Worm (Caenorhabditis elegans) whole organism, L2 larva: ENCODE data around the gene C18B2.5.

Source experiments
- C34F6.9 ChIP-seq: fragments of 150-350 bp; optimal IDR thresholded peaks from 2 replicates; lab custom pipeline; 2014; ENCODE audit warnings: missing biosample characterization, missing genetic modification characterization
- F13H6.1 ChIP-seq: sonication (generic microtip); optimal IDR thresholded peaks from 2 replicates; lab custom pipeline; 2016; ENCODE audit warnings: missing genetic modification characterization, missing compliant biosample characterization
- R02D3.7 ChIP-seq: fragments of 150-350 bp; optimal IDR thresholded peaks from 2 replicates; lab custom pipeline; 2014; ENCODE audit warnings: missing biosample characterization, missing genetic modification characterization
- Y55F3AM.14 ChIP-seq: fragments of 200-800 bp; sonication (Bioruptor generic); optimal IDR thresholded peaks from 2 replicates; lab custom pipeline; 2018; ENCODE audit warnings: mild to moderate bottlenecking, missing genetic modification characterization, missing compliant biosample characterization
- alr-1 ChIP-seq: fragments of 150-350 bp; optimal IDR thresholded peaks from 2 replicates; lab custom pipeline; 2014; ENCODE audit warnings: missing biosample characterization, missing genetic modification characterization
- aly-2 ChIP-seq: fragments of 150-350 bp; optimal IDR thresholded peaks from 2 replicates; lab custom pipeline; 2014; ENCODE audit warnings: missing biosample characterization, missing genetic modification characterization
- ama-1 ChIP-seq: fragments of 150-350 bp; optimal IDR thresholded peaks from 2 replicates; lab custom pipeline; 2018; ENCODE audit warnings: inconsistent platforms
- blmp-1 ChIP-seq: sonication (generic microtip); optimal IDR thresholded peaks from 2 replicates; lab custom pipeline; 2017; ENCODE audit warnings: missing genetic modification characterization, mild to moderate bottlenecking, missing compliant biosample characterization, antibody characterized with exemption, moderate library complexity; ENCODE audit not compliant: insufficient read depth
- ceh-16 ChIP-seq: fragments of 150-350 bp; optimal IDR thresholded peaks from 2 replicates; lab custom pipeline; 2014; ENCODE audit warnings: missing biosample characterization, missing genetic modification characterization
- ceh-82 ChIP-seq: fragments of 150-350 bp; optimal IDR thresholded peaks from 2 replicates; lab custom pipeline; 2014; ENCODE audit warnings: missing biosample characterization, missing genetic modification characterization
- crh-2 ChIP-seq: sonication (generic microtip); optimal IDR thresholded peaks from 2 replicates; lab custom pipeline; 2017; ENCODE audit warnings: missing biosample characterization, missing genetic modification characterization
- dmd-4 ChIP-seq: sonication (generic microtip); optimal IDR thresholded peaks from 2 replicates; lab custom pipeline; 2017; ENCODE audit warnings: missing biosample characterization, missing genetic modification characterization
- egl-27 ChIP-seq: sonication (generic microtip); optimal IDR thresholded peaks from 3 replicates; lab custom pipeline; 2017; ENCODE audit warnings: missing biosample characterization, missing genetic modification reagents, missing genetic modification characterization
- elt-1 ChIP-seq: fragments of 150-350 bp; optimal IDR thresholded peaks from 2 replicates; lab custom pipeline; 2014; ENCODE audit warnings: missing biosample characterization, missing genetic modification characterization
- elt-3 ChIP-seq: sonication (generic microtip); optimal IDR thresholded peaks from 2 replicates; lab custom pipeline; 2017; ENCODE audit warnings: missing biosample characterization, missing genetic modification characterization
- fos-1 ChIP-seq: fragments of 150-350 bp; optimal IDR thresholded peaks from 2 replicates; lab custom pipeline; 2014; ENCODE audit warnings: missing biosample characterization, missing genetic modification characterization
- gmeb-1 ChIP-seq: fragments of 150-350 bp; optimal IDR thresholded peaks from 2 replicates; lab custom pipeline; 2014; ENCODE audit warnings: missing biosample characterization, missing genetic modification characterization
- lin-11 ChIP-seq: fragments of 150-350 bp; sonication (generic microtip); optimal IDR thresholded peaks from 2 replicates; lab custom pipeline; 2014; ENCODE audit warnings: missing biosample characterization, missing genetic modification characterization, inconsistent platforms, mixed read lengths
- lin-13 ChIP-seq: fragments of 150-350 bp; optimal IDR thresholded peaks from 2 replicates; lab custom pipeline; 2014; ENCODE audit warnings: missing biosample characterization, missing genetic modification reagents, missing genetic modification characterization
- lin-39 ChIP-seq: fragments of 150-350 bp; optimal IDR thresholded peaks from 2 replicates; lab custom pipeline; 2014; ENCODE audit warnings: missing biosample characterization, missing genetic modification reagents, missing genetic modification characterization
- lsy-2 ChIP-seq, 2 experiments: fragments of 150-350 bp in 1 of 2; sonication (generic microtip) in 1 of 2; optimal IDR thresholded peaks; 2 replicates each; lab custom pipeline; 2014 to 2017; ENCODE audit warnings: missing biosample characterization in 2 of 2, missing genetic modification characterization in 2 of 2
- mab-5 ChIP-seq: fragments of 150-350 bp; optimal IDR thresholded peaks from 2 replicates; lab custom pipeline; 2014; ENCODE audit warnings: missing biosample characterization, missing genetic modification characterization
- mdl-1 ChIP-seq, 2 experiments: fragments of 150-350 bp in 1 of 2; sonication (generic microtip) in 1 of 2; optimal IDR thresholded peaks; 2 replicates each; lab custom pipeline; 2017; ENCODE audit warnings: missing biosample characterization in 2 of 2, missing genetic modification characterization in 2 of 2
- nhr-10 ChIP-seq: sonication (generic microtip); optimal IDR thresholded peaks from 2 replicates; lab custom pipeline; 2017; ENCODE audit warnings: missing biosample characterization, missing genetic modification characterization
- nhr-11 ChIP-seq: fragments of 150-350 bp; optimal IDR thresholded peaks from 2 replicates; lab custom pipeline; 2014; ENCODE audit warnings: missing biosample characterization, missing genetic modification characterization
- nhr-12 ChIP-seq: fragments of 150-350 bp; optimal IDR thresholded peaks from 2 replicates; lab custom pipeline; 2014; ENCODE audit warnings: missing biosample characterization, missing genetic modification characterization
- nhr-129 ChIP-seq: fragments of 150-350 bp; optimal IDR thresholded peaks from 2 replicates; lab custom pipeline; 2014; ENCODE audit warnings: missing biosample characterization, missing genetic modification characterization
- nhr-23 ChIP-seq: fragments of 150-350 bp; optimal IDR thresholded peaks from 2 replicates; lab custom pipeline; 2014; ENCODE audit warnings: missing biosample characterization, missing genetic modification reagents, missing genetic modification characterization
- nhr-25 ChIP-seq: fragments of 150-350 bp; sonication (generic microtip); optimal IDR thresholded peaks from 3 replicates; lab custom pipeline; 2014; ENCODE audit warnings: missing biosample characterization, missing genetic modification characterization
- nhr-6 ChIP-seq: fragments of 150-350 bp; optimal IDR thresholded peaks from 2 replicates; lab custom pipeline; 2014; ENCODE audit warnings: missing biosample characterization, missing genetic modification characterization
- peb-1 ChIP-seq: fragments of 150-350 bp; optimal IDR thresholded peaks from 2 replicates; lab custom pipeline; 2014; ENCODE audit warnings: missing biosample characterization, missing genetic modification characterization
- skn-1 ChIP-seq: sonication (generic microtip); optimal IDR thresholded peaks from 2 replicates; lab custom pipeline; 2017; ENCODE audit warnings: missing biosample characterization, missing genetic modification characterization
- sma-3 ChIP-seq: sonication (generic microtip); optimal IDR thresholded peaks from 2 replicates; lab custom pipeline; 2016; ENCODE audit warnings: missing genetic modification reagents, missing genetic modification characterization, missing compliant biosample characterization
- sma-9 ChIP-seq, 2 experiments: fragments of 150-350 bp in 1 of 2; sonication (generic microtip) in 1 of 2; optimal IDR thresholded peaks; 2 replicates each; lab custom pipeline; 2014 to 2016; ENCODE audit warnings: missing genetic modification characterization in 2 of 2, mild to moderate bottlenecking in 1 of 2, missing biosample characterization in 1 of 2, missing compliant biosample characterization in 1 of 2, missing genetic modification reagents in 1 of 2, moderate library complexity in 1 of 2
- unc-39 ChIP-seq: fragments of 150-350 bp; optimal IDR thresholded peaks from 2 replicates; lab custom pipeline; 2014; ENCODE audit warnings: missing biosample characterization, missing genetic modification characterization
- unc-55 ChIP-seq: fragments of 150-350 bp; sonication (generic microtip); optimal IDR thresholded peaks from 3 replicates; lab custom pipeline; 2014; ENCODE audit warnings: missing biosample characterization, missing genetic modification reagents, missing genetic modification characterization
- unc-62 ChIP-seq: fragments of 150-350 bp; optimal IDR thresholded peaks from 2 replicates; lab custom pipeline; 2014; ENCODE audit warnings: missing biosample characterization, missing genetic modification reagents, missing genetic modification characterization
- zag-1 ChIP-seq: fragments of 150-350 bp; optimal IDR thresholded peaks from 2 replicates; lab custom pipeline; 2014; ENCODE audit warnings: missing biosample characterization, missing genetic modification characterization
- ztf-1 ChIP-seq: fragments of 200-800 bp; sonication (Bioruptor generic); conservative IDR thresholded peaks from 2 replicates; pipeline ENCODE4 v1.3.6; 2022; ENCODE audit warnings: missing genetic modification characterization, missing compliant biosample characterization
- ztf-11 ChIP-seq: sonication (generic microtip); optimal IDR thresholded peaks from 2 replicates; lab custom pipeline; 2017; ENCODE audit warnings: missing biosample characterization, missing genetic modification characterization
- ztf-4 ChIP-seq: fragments of 150-350 bp; optimal IDR thresholded peaks from 2 replicates; lab custom pipeline; 2014; ENCODE audit warnings: missing biosample characterization, missing genetic modification characterization

The C18B2.5 gene

DNA sequence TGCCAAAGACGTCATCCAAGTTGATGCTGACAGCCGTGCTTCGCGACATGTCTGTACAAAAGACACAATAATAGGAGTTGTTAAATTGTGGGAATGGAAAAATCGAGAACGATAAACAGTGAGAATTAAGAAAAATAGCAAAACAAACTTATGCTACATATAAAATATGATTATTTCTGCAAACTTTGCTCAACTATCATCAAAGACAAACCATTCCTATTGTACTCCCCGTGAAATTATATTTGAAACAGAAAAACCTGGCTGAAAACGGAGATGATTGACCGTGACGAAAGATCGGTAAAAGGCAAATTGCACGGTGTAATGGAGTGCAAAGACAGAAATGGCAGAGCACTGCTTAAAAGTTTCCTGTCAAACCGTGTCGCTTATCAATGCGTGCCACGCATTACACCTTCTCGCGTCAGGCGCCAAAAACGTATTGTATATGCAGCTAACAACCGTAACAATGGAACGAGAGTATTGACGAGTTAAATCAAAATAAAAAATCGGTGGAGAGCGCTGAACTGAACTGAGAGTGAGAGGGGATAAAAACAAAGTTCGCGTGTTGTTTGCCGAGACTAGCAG, at the start of gene C18B2.5:
TSS of gene C18B2.5 (minus strand) at position 51 of the 582 bp plus-strand sequence.
- peak; percentile 77 for TF ChIP-seq crh-2 (tag; lab: Kevin White, UChicago)
- TF ChIP-seq gmeb-1 (tag; lab: Kevin White, UChicago) = peak; percentile 30
- TF ChIP-seq fos-1 (tag; lab: Kevin White, UChicago) = peak; percentile 83
- TF ChIP-seq sma-9 (GFP tag; optimal IDR thresholded peaks at IDR 0.05; lab: Kevin White, UChicago) = no peak
- TF ChIP-seq sma-9 (tag; optimal IDR thresholded peaks at IDR 0.05; lab: Kevin White, UChicago) = no peak
- TF ChIP-seq ceh-16 = no peak
- no peak for TF ChIP-seq R02D3.7
- TF ChIP-seq elt-3 (tag; lab: Kevin White, UChicago) = no peak

ce11 chrX:3659192-3659591, 48.3 kb upstream of the C18B2.5 start, which contains the start of gene R11G1.1:
Gene R11G1.1 (plus strand): TSS chrX:3659492.
- TF ChIP-seq aly-2 (no peak), blmp-1 (tag; lab: Kevin White, UChicago) (no peak), nhr-129 (no peak), unc-39 (tag; lab: Kevin White, UChicago) (no peak), ceh-82 (tag; lab: Kevin White, UChicago) (no peak), ama-1 (lab: Kevin White, UChicago) (no peak), mdl-1 (tag; optimal IDR thresholded peaks at IDR 0.05; lab: Kevin White, UChicago) (no peak), lin-11 (tag; lab: Kevin White, UChicago) (no peak)

DNA sequence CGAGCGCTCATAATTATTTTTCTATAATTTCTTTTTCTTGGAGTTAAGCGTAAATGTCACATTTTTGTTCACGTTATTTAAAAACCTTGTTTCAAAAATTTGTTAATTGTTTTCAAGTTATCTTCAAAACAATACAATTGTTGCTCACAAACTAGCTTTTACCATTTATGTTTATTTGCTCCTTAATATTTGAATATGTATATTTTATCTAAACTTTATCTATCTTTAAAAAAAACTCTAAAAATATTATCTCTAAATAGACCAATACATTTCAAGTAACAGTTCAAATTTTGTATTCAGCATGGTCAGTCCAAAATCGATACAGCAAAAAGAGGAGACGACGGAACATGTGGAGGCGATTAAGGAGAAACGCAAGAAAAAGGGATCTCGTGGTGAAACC, 45.1 kb upstream of the C18B2.5 start, which contains the start of gene R11G1.7:
TSS of gene R11G1.7 (plus strand) at position 301 of the 400 bp plus-strand sequence.
- TF ChIP-seq ceh-82 (tag; lab: Kevin White, UChicago) = no peak
- TF ChIP-seq nhr-10 (tag; lab: Kevin White, UChicago) = no peak
- TF ChIP-seq skn-1 (tag; lab: Kevin White, UChicago) = no peak
- no peak for TF ChIP-seq ztf-11 (tag; lab: Kevin White, UChicago)

DNA sequence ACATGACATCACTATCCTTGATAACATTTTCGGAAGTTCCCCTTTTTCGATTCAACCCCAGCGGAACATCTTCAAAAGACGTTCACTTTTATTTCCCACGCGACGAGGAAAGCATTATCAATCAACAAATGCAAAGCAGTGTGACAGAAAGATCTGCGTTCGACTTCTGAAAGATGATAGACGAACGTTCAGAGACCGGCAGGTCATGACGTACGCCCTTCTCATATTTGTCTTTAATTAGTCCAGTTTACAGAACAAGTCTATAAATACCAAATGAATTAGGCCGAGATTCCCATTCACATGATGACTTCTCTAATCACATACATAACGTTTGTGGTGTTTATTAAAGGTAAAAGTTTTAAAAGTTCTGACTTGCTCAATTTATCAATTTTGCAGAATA, 43.7 kb upstream of the C18B2.5 start, which contains the start of gene R11G1.11:
TSS of gene R11G1.11 (plus strand) at position 301 of the 400 bp plus-strand sequence.
- TF ChIP-seq ceh-16 (no peak), alr-1 (tag; lab: Kevin White, UChicago) (no peak), zag-1 (tag; lab: Kevin White, UChicago) (no peak)

- TF ChIP-seq nhr-129 (peak; percentile 64), ztf-1 (GFP tag; lab: Robert Waterston, UW) (no peak), lin-39 (tag; lab: Kevin White, UChicago) (no peak), peb-1 (tag; lab: Kevin White, UChicago) (no peak), nhr-11 (tag; lab: Kevin White, UChicago) (no peak), elt-3 (tag; lab: Kevin White, UChicago) (no peak), nhr-25 (tag; lab: Kevin White, UChicago) (peak; percentile 57), unc-55 (peak; percentile 61), aly-2 (no peak), sma-9 (GFP tag; optimal IDR thresholded peaks at IDR 0.05; lab: Kevin White, UChicago) (peak; percentile 20), sma-9 (tag; optimal IDR thresholded peaks at IDR 0.05; lab: Kevin White, UChicago) (no peak), gmeb-1 (tag; lab: Kevin White, UChicago) (peak; percentile 19), lsy-2 (tag; optimal IDR thresholded peaks at IDR 0.05; lab: Kevin White, UChicago) (peak; percentile 5 to 66), ceh-82 (tag; lab: Kevin White, UChicago) (no peak), nhr-6 (tag; lab: Kevin White, UChicago) (no peak), C34F6.9 (tag; lab: Kevin White, UChicago) (peak; percentile 74), nhr-23 (no peak), mdl-1 (tag; optimal IDR thresholded peaks at IDR 0.05; lab: Kevin White, UChicago) (peak; percentile 37 to 88), dmd-4 (tag; lab: Kevin White, UChicago) (no peak), lin-11 (tag; lab: Kevin White, UChicago) (peak; percentile 39), ztf-4 (tag; lab: Kevin White, UChicago) (no peak), ztf-11 (tag; lab: Kevin White, UChicago) (no peak), nhr-12 (tag; lab: Kevin White, UChicago) (no peak), elt-1 (tag; lab: Kevin White, UChicago) (no peak), sma-3 (GFP tag; lab: Kevin White, UChicago) (peak; percentile 30), unc-39 (tag; lab: Kevin White, UChicago) (no peak), mab-5 (tag; lab: Kevin White, UChicago) (no peak), Y55F3AM.14 (no peak), fos-1 (tag; lab: Kevin White, UChicago) (peak; percentile 17), F13H6.1 (tag; lab: Kevin White, UChicago) (peak; percentile 32), alr-1 (tag; lab: Kevin White, UChicago) (no peak), egl-27 (tag; lab: Kevin White, UChicago) (no peak), unc-62 (GFP tag; lab: Kevin White, UChicago) (no peak), lin-13 (GFP tag; lab: Kevin White, UChicago) (peak; percentile 16)
These were observed 39.4 kb upstream of the C18B2.5 start, which contains the start of the genes sax-1 and R11G1.2 for ce11 chrX:3650100-3650809. Gene sax-1 (minus strand): TSS chrX:3650150. Gene R11G1.2 (plus strand): TSS chrX:3650614.
